Worm (Caenorhabditis elegans) whole organism, late embryonic: ENCODE measurements around the gene phf-32.

Source experiments
- ahr-1 ChIP-seq: sonication (generic microtip); optimal IDR thresholded peaks from 2 replicates; lab custom pipeline; 2016; ENCODE audit warnings: missing genetic modification characterization, missing compliant biosample characterization
- ama-1 ChIP-seq: fragments of 150-350 bp; optimal IDR thresholded peaks from 2 replicates; lab custom pipeline; 2014
- ceh-14 ChIP-seq: sonication (generic microtip); optimal IDR thresholded peaks from 2 replicates; lab custom pipeline; 2016; ENCODE audit warnings: missing genotype, missing genetic modification characterization, missing compliant biosample characterization
- ceh-18 ChIP-seq: sonication (generic microtip); optimal IDR thresholded peaks from 2 replicates; lab custom pipeline; 2016; ENCODE audit warnings: missing genetic modification characterization, missing compliant biosample characterization
- ceh-2 ChIP-seq: sonication (generic microtip); optimal IDR thresholded peaks from 2 replicates; lab custom pipeline; 2016; ENCODE audit warnings: missing genotype, missing genetic modification characterization, missing compliant biosample characterization
- ceh-31 ChIP-seq: sonication (generic microtip); optimal IDR thresholded peaks from 2 replicates; lab custom pipeline; 2016; ENCODE audit warnings: missing genetic modification characterization, missing compliant biosample characterization
- ceh-6 ChIP-seq: fragments of 200-800 bp; sonication (Bioruptor generic); optimal IDR thresholded peaks from 2 replicates; lab custom pipeline; 2018; ENCODE audit warnings: mild to moderate bottlenecking, missing genetic modification characterization, missing compliant biosample characterization
- che-1 ChIP-seq: sonication (generic microtip); optimal IDR thresholded peaks from 2 replicates; lab custom pipeline; 2016; ENCODE audit warnings: mild to moderate bottlenecking, missing genetic modification characterization, missing compliant biosample characterization
- dmd-4 ChIP-seq: sonication (generic microtip); optimal IDR thresholded peaks from 2 replicates; lab custom pipeline; 2016; ENCODE audit warnings: borderline replicate concordance, missing genetic modification characterization, missing compliant biosample characterization
- dve-1 ChIP-seq: sonication (generic microtip); optimal IDR thresholded peaks from 2 replicates; lab custom pipeline; 2017; ENCODE audit warnings: antibody characterized with exemption, mild to moderate bottlenecking, missing genetic modification characterization, missing compliant biosample characterization
- elt-2 ChIP-seq: sonication (generic microtip); optimal IDR thresholded peaks from 2 replicates; lab custom pipeline; 2016; ENCODE audit warnings: missing genetic modification reagents, missing genetic modification characterization, missing compliant biosample characterization
- elt-4 ChIP-seq: sonication (generic microtip); optimal IDR thresholded peaks from 2 replicates; lab custom pipeline; 2016; ENCODE audit warnings: missing genetic modification characterization, missing compliant biosample characterization
- fkh-10 ChIP-seq: fragments of 150-350 bp; optimal IDR thresholded peaks from 2 replicates; lab custom pipeline; 2014; ENCODE audit warnings: missing biosample characterization, missing genetic modification reagents, missing genetic modification characterization
- fkh-6 ChIP-seq: sonication (generic microtip); optimal IDR thresholded peaks from 2 replicates; lab custom pipeline; 2016; ENCODE audit warnings: missing genetic modification characterization, missing compliant biosample characterization
- hlh-13 ChIP-seq: fragments of 200-800 bp; sonication (Bioruptor generic); optimal IDR thresholded peaks from 2 replicates; lab custom pipeline; 2018; ENCODE audit warnings: mild to moderate bottlenecking, missing genetic modification characterization, missing compliant biosample characterization
- hlh-15 ChIP-seq: sonication (generic microtip); optimal IDR thresholded peaks from 2 replicates; lab custom pipeline; 2016; ENCODE audit warnings: missing genetic modification characterization, missing compliant biosample characterization
- lim-6 ChIP-seq: sonication (generic microtip); optimal IDR thresholded peaks from 2 replicates; lab custom pipeline; 2016; ENCODE audit warnings: missing genetic modification characterization, missing compliant biosample characterization
- lin-11 ChIP-seq: fragments of 200-800 bp; sonication (Bioruptor generic); optimal IDR thresholded peaks from 2 replicates; lab custom pipeline; 2018; ENCODE audit warnings: mild to moderate bottlenecking, missing genetic modification characterization, missing compliant biosample characterization
- nfya-1 ChIP-seq: sonication (generic microtip); optimal IDR thresholded peaks from 2 replicates; lab custom pipeline; 2017; ENCODE audit warnings: missing genetic modification characterization, mild to moderate bottlenecking, missing compliant biosample characterization, antibody characterized with exemption, moderate library complexity
- nhr-11 ChIP-seq: fragments of 150-350 bp; optimal IDR thresholded peaks from 2 replicates; lab custom pipeline; 2014; ENCODE audit warnings: missing biosample characterization, missing genetic modification characterization
- nhr-232 ChIP-seq: sonication (generic microtip); optimal IDR thresholded peaks from 2 replicates; lab custom pipeline; 2016; ENCODE audit warnings: missing genetic modification characterization, missing compliant biosample characterization
- npax-4 ChIP-seq: sonication (generic microtip); optimal IDR thresholded peaks from 2 replicates; lab custom pipeline; 2016; ENCODE audit warnings: missing genetic modification characterization, missing compliant biosample characterization
- pag-3 ChIP-seq: sonication (generic microtip); optimal IDR thresholded peaks from 2 replicates; lab custom pipeline; 2016; ENCODE audit warnings: missing compliant biosample characterization, missing genetic modification characterization, borderline replicate concordance
- pha-2 ChIP-seq: sonication (generic microtip); optimal IDR thresholded peaks from 2 replicates; lab custom pipeline; 2017; ENCODE audit warnings: mild to moderate bottlenecking, missing genetic modification characterization, missing compliant biosample characterization
- ref-2 ChIP-seq: sonication (generic microtip); optimal IDR thresholded peaks from 2 replicates; lab custom pipeline; 2016; ENCODE audit warnings: missing genetic modification characterization, missing compliant biosample characterization
- rnt-1 ChIP-seq: sonication (generic microtip); optimal IDR thresholded peaks from 2 replicates; lab custom pipeline; 2016; ENCODE audit warnings: missing genetic modification characterization, missing compliant biosample characterization
- sdc-2 ChIP-seq: sonication (generic microtip); optimal IDR thresholded peaks from 2 replicates; lab custom pipeline; 2016; ENCODE audit warnings: missing genotype, missing genetic modification characterization, missing compliant biosample characterization
- sox-2 ChIP-seq: fragments of 200-800 bp; sonication (Bioruptor generic); IDR thresholded peaks from 2 replicates; pipeline ENCODE4 v1.3.6; 2022; ENCODE audit warnings: missing genetic modification reagents, missing genetic modification characterization, missing compliant biosample characterization
- syd-9 ChIP-seq: sonication (generic microtip); optimal IDR thresholded peaks from 2 replicates; lab custom pipeline; 2016; ENCODE audit warnings: mild to moderate bottlenecking, missing genetic modification characterization, moderate library complexity, missing compliant biosample characterization
- ttx-3 ChIP-seq: sonication (generic microtip); optimal IDR thresholded peaks from 2 replicates; lab custom pipeline; 2016; ENCODE audit warnings: missing genetic modification reagents, missing genetic modification characterization, missing compliant biosample characterization
- unc-3 ChIP-seq, 2 experiments: fragments of 200-800 bp in 1 of 2; sonication (Bioruptor generic) in 1 of 2; sonication (generic microtip) in 1 of 2; conservative IDR thresholded peaks in 1 of 2; optimal IDR thresholded peaks in 1 of 2; 2 replicates each; pipeline versions ENCODE4 v1.3.6 to Lab custom; 2016 to 2022; ENCODE audit warnings: missing compliant biosample characterization in 2 of 2, missing genetic modification characterization in 2 of 2, missing genetic modification reagents in 1 of 2
- ztf-16 ChIP-seq: sonication (generic microtip); optimal IDR thresholded peaks from 2 replicates; lab custom pipeline; 2017; ENCODE audit warnings: missing genetic modification characterization, missing compliant biosample characterization

The phf-32 gene

ce11 chrX:12347822-12348221 lies 41.2 kb downstream of the phf-32 start:
- TF ChIP-seq nhr-232 (tag; lab: Kevin White, UChicago) = peak; percentile 36
- no peak for TF ChIP-seq ahr-1
- no peak for TF ChIP-seq ama-1 (lab: Kevin White, UChicago)
- peak; percentile 3 for TF ChIP-seq ceh-14 (tag; lab: Kevin White, UChicago)
- TF ChIP-seq sdc-2 = peak; percentile 63
- peak; percentile 30 for TF ChIP-seq che-1 (tag; lab: Kevin White, UChicago)
- TF ChIP-seq ceh-6 = peak; percentile 31
- peak; percentile 25 for TF ChIP-seq elt-2 (tag; lab: Kevin White, UChicago)
- TF ChIP-seq, all 69 proteins: peak for 6

ce11 chrX:12348329-12348728 lies 41.7 kb downstream of the phf-32 start, which contains the start of gene F42F12.14:
TSS of gene F42F12.14 (plus strand) at chrX:12348629.
- no peak for TF ChIP-seq fkh-6 (tag; lab: Kevin White, UChicago)
- no peak for TF ChIP-seq pha-2 (tag; lab: Kevin White, UChicago)
- no peak for TF ChIP-seq hlh-13
- no peak for TF ChIP-seq ttx-3 (tag; lab: Kevin White, UChicago)
- TF ChIP-seq ceh-14 (tag; lab: Kevin White, UChicago) = no peak
- no peak for TF ChIP-seq lim-6 (tag; lab: Kevin White, UChicago)
- no peak for TF ChIP-seq lin-11 (tag; lab: Kevin White, UChicago)
- TF ChIP-seq pag-3 (tag; lab: Kevin White, UChicago) = no peak
- no peak for TF ChIP-seq dve-1 (tag; lab: Kevin White, UChicago)
- no peak for TF ChIP-seq rnt-1 (tag; lab: Kevin White, UChicago)
- no peak for TF ChIP-seq fkh-10 (GFP tag; lab: Kevin White, UChicago)
- TF ChIP-seq ama-1 (lab: Kevin White, UChicago) = no peak
- no peak for TF ChIP-seq nhr-11 (tag; lab: Kevin White, UChicago)
- no peak for TF ChIP-seq ceh-18 (tag; lab: Kevin White, UChicago)
- no peak for TF ChIP-seq npax-4 (tag; lab: Kevin White, UChicago)
- no peak for TF ChIP-seq dmd-4 (tag; lab: Kevin White, UChicago)
- no peak for TF ChIP-seq elt-4 (tag; lab: Kevin White, UChicago)
- TF ChIP-seq ahr-1 = no peak
- TF ChIP-seq ceh-2 (tag; lab: Kevin White, UChicago) = no peak
- TF ChIP-seq ref-2 (tag; lab: Kevin White, UChicago) = no peak

DNA sequence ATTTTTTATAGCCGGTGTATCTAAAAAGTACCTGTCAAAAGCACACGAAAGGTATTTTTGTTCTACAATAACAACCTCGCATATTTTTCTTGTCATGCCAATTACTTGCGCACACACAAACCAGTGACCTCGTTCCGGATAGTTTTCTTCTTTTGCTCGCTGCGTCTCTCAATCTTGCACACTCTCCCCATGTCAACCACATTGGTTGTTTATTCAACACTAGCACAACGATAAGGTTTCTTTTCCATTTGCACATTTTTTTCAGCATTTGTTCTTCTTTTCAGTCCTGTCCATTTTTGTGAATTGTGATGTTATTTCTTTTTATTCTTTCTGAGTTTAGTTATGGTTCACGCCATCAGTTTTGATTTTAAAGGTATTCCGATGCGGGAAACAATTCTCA lies 43.5 kb downstream of the phf-32 start, which contains the start of gene F42F12.3:
TSS of gene F42F12.3 (plus strand) at position 372 of the 400 bp plus-strand sequence.
- no peak for TF ChIP-seq pag-3 (tag; lab: Kevin White, UChicago)

DNA sequence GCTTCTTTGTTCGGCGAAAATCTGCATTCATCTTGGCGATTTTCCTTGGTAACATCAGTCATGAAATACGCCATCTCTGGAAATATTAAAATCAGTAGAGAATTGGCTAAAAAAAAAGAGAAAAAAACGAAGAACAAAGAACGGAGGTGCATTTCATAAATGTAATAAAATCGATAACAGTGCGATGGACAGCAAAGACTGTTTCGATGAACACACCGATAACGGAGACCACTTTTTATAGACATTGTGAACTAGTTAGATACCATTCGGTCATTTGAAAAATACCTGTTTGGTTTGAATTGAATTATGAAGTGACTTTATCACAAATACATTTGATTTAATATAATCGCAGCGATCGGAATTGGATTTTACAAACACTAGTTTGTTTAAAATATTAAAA lies 46.2 kb downstream of the phf-32 start, which contains the start of gene F42F12.4:
TSS of gene F42F12.4 (minus strand) at position 76 of the 400 bp plus-strand sequence.
- TF ChIP-seq nfya-1 = no peak
- no peak for TF ChIP-seq ztf-16 (tag; lab: Kevin White, UChicago)
- no peak for TF ChIP-seq elt-4 (tag; lab: Kevin White, UChicago)
- no peak for TF ChIP-seq ttx-3 (tag; lab: Kevin White, UChicago)
- TF ChIP-seq hlh-15 (tag; lab: Kevin White, UChicago) = no peak
- TF ChIP-seq, all 69 proteins: peak for 0

ce11 chrX:12356581-12356980 lies 49.9 kb downstream of the phf-32 start, which contains the start of gene nspc-12:
TSS of gene nspc-12 (minus strand) at chrX:12356681.
- TF ChIP-seq npax-4 (tag; lab: Kevin White, UChicago) = no peak
- no peak for TF ChIP-seq sox-2 (GFP tag; lab: Robert Waterston, UW)
- TF ChIP-seq ceh-6 = no peak
- no peak for TF ChIP-seq unc-3 (GFP tag; conservative IDR thresholded peaks at IDR 0.05; lab: Robert Waterston, UW)
- TF ChIP-seq unc-3 (tag; optimal IDR thresholded peaks at IDR 0.05; lab: Kevin White, UChicago) = no peak
- TF ChIP-seq ceh-31 = no peak
- no peak for TF ChIP-seq syd-9 (tag; lab: Kevin White, UChicago)
- TF ChIP-seq elt-2 (tag; lab: Kevin White, UChicago) = no peak
